Fruit fly (Drosophila melanogaster) whole organism, prepupa: ENCODE measurements around the gene CG14374.

ENCODE experiments used
- CG34406 ChIP-seq: fragments of 200-800 bp; sonication (Bioruptor generic); optimal IDR thresholded peaks from 3 replicates; lab custom pipeline; 2016; ENCODE audit warnings: missing biosample characterization, missing genetic modification characterization
- Ets21C ChIP-seq: fragments of 200-800 bp; sonication (Bioruptor generic); optimal IDR thresholded peaks from 3 replicates; lab custom pipeline; 2016; ENCODE audit warnings: missing biosample characterization, missing genetic modification characterization
- dac ChIP-seq: fragments of 200-800 bp; sonication (Bioruptor generic); optimal IDR thresholded peaks from 2 replicates; lab custom pipeline; 2017; ENCODE audit warnings: missing biosample characterization, mild to moderate bottlenecking, missing genetic modification characterization
- net ChIP-seq: fragments of 200-800 bp; sonication (Bioruptor generic); optimal IDR thresholded peaks from 3 replicates; lab custom pipeline; 2016; ENCODE audit warnings: missing biosample characterization, missing genetic modification characterization
- vri ChIP-seq: fragments of 200-800 bp; sonication (Bioruptor generic); optimal IDR thresholded peaks from 3 replicates; lab custom pipeline; 2016; ENCODE audit warnings: missing biosample characterization, mild to moderate bottlenecking, missing genetic modification characterization

DNA sequence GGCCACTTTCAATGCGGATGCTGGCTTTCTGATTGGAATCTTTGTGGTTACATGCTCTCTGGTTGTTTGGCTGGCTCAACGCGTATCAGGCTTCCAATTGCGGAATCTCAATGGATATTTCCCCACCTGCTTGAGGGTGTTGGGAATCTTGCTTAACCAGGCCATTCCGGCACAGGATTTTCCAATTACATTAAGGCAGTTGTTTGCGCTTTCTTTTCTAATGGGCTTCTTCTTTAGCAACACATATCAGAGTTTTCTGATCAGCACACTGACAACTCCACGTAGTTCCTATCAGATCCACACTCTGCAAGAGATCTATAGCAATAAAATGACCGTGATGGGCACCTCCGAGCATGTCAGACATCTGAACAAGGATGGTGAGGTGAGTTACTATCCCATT lies 25.2 kb upstream of the CG14374 start:
- TF ChIP-seq vri (no peak), dac (GFP tag; lab: Kevin White, UChicago) (no peak), net (GFP tag; lab: Kevin White, UChicago) (no peak), CG34406 (no peak), Ets21C (GFP tag; lab: Kevin White, UChicago) (no peak)
